Worm (Caenorhabditis elegans): ENCODE data around the gene srz-9.
A peak's percentile ranks its signal among the peaks of the same experiment; 100 is the strongest.

- TF ChIP-seq elt-2 (tag; optimal IDR thresholded peaks at IDR 0.05) (peak; percentile 61), tbx-2 (tag; optimal IDR thresholded peaks at IDR 0.05) (no peak), rnt-1 (tag; optimal IDR thresholded peaks at IDR 0.05) (no peak), pag-3 (tag; optimal IDR thresholded peaks at IDR 0.05; ENCODE audit: borderline replicate concordance) (no peak), ama-1 (optimal IDR thresholded peaks at IDR 0.05) (no peak), sox-4 (tag; optimal IDR thresholded peaks at IDR 0.05) (no peak)
Measured at ce11 chrIII:1221995-1222394, 41.8 kb upstream of the srz-9 start.

All from whole organism, late embryonic.